Worm (Caenorhabditis elegans) whole organism, late embryonic: ENCODE data around the gene C25H3.11.

Experiments used
- ceh-9 ChIP-seq: sonication (generic microtip); optimal IDR thresholded peaks from 2 replicates; lab custom pipeline; 2016; ENCODE audit warnings: mild to moderate bottlenecking, missing genetic modification characterization, inconsistent platforms, missing compliant biosample characterization
- fkh-10 ChIP-seq: fragments of 150-350 bp; optimal IDR thresholded peaks from 2 replicates; lab custom pipeline; 2014; ENCODE audit warnings: missing biosample characterization, missing genetic modification reagents, missing genetic modification characterization

DNA sequence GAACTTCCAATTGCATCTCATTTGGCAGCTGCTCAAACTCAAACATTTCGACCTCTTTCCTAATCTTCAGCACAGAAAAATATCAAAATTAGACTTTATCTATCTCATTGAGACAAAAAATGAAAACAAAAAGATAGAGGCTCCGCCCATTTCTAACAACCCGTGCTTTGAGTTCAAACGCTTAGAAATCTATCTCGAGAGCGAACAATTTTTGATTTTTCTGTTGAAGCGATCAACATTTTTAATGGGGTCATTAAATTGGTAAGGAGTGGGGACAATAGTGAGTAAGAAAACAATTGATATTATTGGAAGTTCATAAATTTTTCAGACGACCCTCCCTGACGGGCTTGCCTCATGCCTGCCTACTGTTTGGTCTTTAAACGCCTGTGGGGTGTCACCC, 10.0 kb upstream of the C25H3.11 start, which contains the start of the genes C25H3.10 and C25H3.1:
- TF ChIP-seq ceh-9 (tag; lab: Kevin White, UChicago) = no peak
- no peak for TF ChIP-seq fkh-10 (GFP tag; lab: Kevin White, UChicago)
